Fruit fly (Drosophila melanogaster) whole organism, embryonic: ENCODE measurements around the gene SdhC.

Experiments
- B-H2 ChIP-seq: fragments of 200-800 bp; sonication (Bioruptor generic); optimal IDR thresholded peaks from 2 replicates; lab custom pipeline; 2018; ENCODE audit warnings: missing biosample characterization, mild to moderate bottlenecking, missing genetic modification characterization
- Bteb2 ChIP-seq: fragments of 200-800 bp; sonication (Bioruptor generic); optimal IDR thresholded peaks from 2 replicates; lab custom pipeline; 2016; ENCODE audit warnings: missing biosample characterization, missing genetic modification characterization
- CG10267 ChIP-seq: fragments of 200-800 bp; sonication (Bioruptor generic); optimal IDR thresholded peaks from 2 replicates; lab custom pipeline; 2018; ENCODE audit warnings: missing biosample characterization, mild to moderate bottlenecking, missing genetic modification characterization, moderate library complexity
- CG10654 ChIP-seq: fragments of 200-800 bp; sonication (Bioruptor generic); optimal IDR thresholded peaks from 2 replicates; lab custom pipeline; 2016; ENCODE audit warnings: missing biosample characterization, missing genetic modification characterization
- CG11560 ChIP-seq: fragments of 200-800 bp; sonication (Bioruptor generic); IDR thresholded peaks from 3 replicates; pipeline ENCODE4 v1.3.6; 2022; ENCODE audit warnings: missing biosample characterization, missing genetic modification characterization
- CG12104 ChIP-seq: fragments of 200-800 bp; sonication (Bioruptor generic); optimal IDR thresholded peaks from 3 replicates; lab custom pipeline; 2016; ENCODE audit warnings: missing biosample characterization, missing genetic modification characterization
- CG13296 ChIP-seq: fragments of 200-800 bp; sonication (Bioruptor generic); optimal IDR thresholded peaks from 3 replicates; lab custom pipeline; 2018; ENCODE audit warnings: missing biosample characterization, mild to moderate bottlenecking, missing genetic modification characterization
- CG17361 ChIP-seq: fragments of 200-800 bp; sonication (Bioruptor generic); IDR thresholded peaks from 3 replicates; pipeline ENCODE4 v1.3.6; 2022; ENCODE audit warnings: missing biosample characterization, missing genetic modification characterization
- CG17612 ChIP-seq: fragments of 200-800 bp; sonication (Bioruptor generic); IDR thresholded peaks from 2 replicates; pipeline ENCODE4 v1.3.6; 2022; ENCODE audit warnings: missing biosample characterization, missing genetic modification characterization
- CG3995 ChIP-seq: fragments of 200-800 bp; sonication (Bioruptor generic); optimal IDR thresholded peaks from 3 replicates; lab custom pipeline; 2016; ENCODE audit warnings: missing biosample characterization, missing genetic modification characterization
- CG5953 ChIP-seq: fragments of 200-800 bp; sonication (Bioruptor generic); IDR thresholded peaks from 2 replicates; pipeline ENCODE4 v1.3.6; 2022; ENCODE audit warnings: missing biosample characterization, missing genetic modification characterization
- CG6175 ChIP-seq: fragments of 200-800 bp; sonication (Bioruptor generic); IDR thresholded peaks from 3 replicates; pipeline ENCODE4 v1.3.6; 2022; ENCODE audit warnings: missing biosample characterization, missing genetic modification characterization
- CG6254 ChIP-seq: fragments of 200-800 bp; sonication (Bioruptor generic); optimal IDR thresholded peaks from 3 replicates; lab custom pipeline; 2017; ENCODE audit warnings: mild to moderate bottlenecking, missing biosample characterization, missing genetic modification reagents, missing genetic modification characterization
- CG6654 ChIP-seq: fragments of 200-800 bp; sonication (Bioruptor generic); optimal IDR thresholded peaks from 2 replicates; lab custom pipeline; 2017; ENCODE audit warnings: missing biosample characterization, mild to moderate bottlenecking, missing genetic modification characterization
- CG8281 ChIP-seq: fragments of 200-800 bp; sonication (Bioruptor generic); optimal IDR thresholded peaks from 2 replicates; lab custom pipeline; 2018; ENCODE audit warnings: missing biosample characterization, mild to moderate bottlenecking, missing genetic modification characterization, moderate library complexity
- Dip3 ChIP-seq: fragments of 200-800 bp; sonication (Bioruptor generic); optimal IDR thresholded peaks from 3 replicates; lab custom pipeline; 2016; ENCODE audit warnings: missing biosample characterization, missing genetic modification characterization
- Dref ChIP-seq: fragments of 200-800 bp; sonication (Bioruptor generic); IDR thresholded peaks from 2 replicates; pipeline ENCODE4 v1.3.6; 2022; ENCODE audit warnings: missing biosample characterization, missing genetic modification characterization
- GATAe ChIP-seq: fragments of 200-800 bp; sonication (Bioruptor generic); conservative IDR thresholded peaks from 2 replicates; pipeline ENCODE4 v1.3.6; 2022; ENCODE audit warnings: missing biosample characterization, missing genetic modification characterization
- HLH54F ChIP-seq: fragments of 200-800 bp; sonication (Bioruptor generic); optimal IDR thresholded peaks from 3 replicates; lab custom pipeline; 2016; ENCODE audit warnings: missing biosample characterization, missing genetic modification characterization
- Hmx ChIP-seq: fragments of 200-800 bp; sonication (Bioruptor generic); optimal IDR thresholded peaks from 2 replicates; lab custom pipeline; 2016; ENCODE audit warnings: missing biosample characterization, missing genetic modification characterization
- Myb ChIP-seq: fragments of 200-800 bp; sonication (Bioruptor generic); optimal IDR thresholded peaks from 2 replicates; lab custom pipeline; 2016; ENCODE audit warnings: missing biosample characterization, missing genetic modification characterization
- NC2α ChIP-seq: fragments of 200-800 bp; sonication (Bioruptor generic); optimal IDR thresholded peaks from 2 replicates; lab custom pipeline; 2016; ENCODE audit warnings: missing biosample characterization, missing genetic modification characterization
- NK7.1 ChIP-seq: fragments of 200-800 bp; sonication (Bioruptor generic); optimal IDR thresholded peaks from 3 replicates; lab custom pipeline; 2016; ENCODE audit warnings: missing biosample characterization, missing genetic modification characterization
- Ravus ChIP-seq: fragments of 200-800 bp; sonication (Bioruptor generic); IDR thresholded peaks from 2 replicates; pipeline ENCODE4 v1.3.6; 2022; ENCODE audit warnings: missing biosample characterization, missing genetic modification characterization
- Scr ChIP-seq: fragments of 200-800 bp; sonication (Bioruptor generic); IDR thresholded peaks from 2 replicates; pipeline ENCODE4 v1.3.6; 2022; ENCODE audit warnings: missing biosample characterization, missing genetic modification characterization; ENCODE audit not compliant: partially characterized antibody
- YL-1 ChIP-seq: fragments of 200-800 bp; sonication (Bioruptor generic); optimal IDR thresholded peaks from 3 replicates; lab custom pipeline; 2017; ENCODE audit warnings: missing biosample characterization, mild to moderate bottlenecking, missing genetic modification characterization
- aop ChIP-seq: fragments of 200-800 bp; sonication (Bioruptor generic); IDR thresholded peaks from 2 replicates; pipeline ENCODE4 v1.3.6; 2022; ENCODE audit warnings: missing biosample characterization, missing genetic modification characterization
- bowl ChIP-seq: fragments of 200-800 bp; sonication (Bioruptor generic); IDR thresholded peaks from 2 replicates; pipeline ENCODE4 v1.3.6; 2022; ENCODE audit warnings: missing biosample characterization, missing genetic modification characterization
- bsh ChIP-seq, 2 experiments: fragments of 200-800 bp; sonication (Bioruptor generic); optimal IDR thresholded peaks; 2 replicates each; lab custom pipeline; 2017 to 2018; ENCODE audit warnings: mild to moderate bottlenecking in 2 of 2, missing biosample characterization in 2 of 2, missing genetic modification characterization in 2 of 2, moderate library complexity in 1 of 2
- btn ChIP-seq: fragments of 200-800 bp; sonication (Bioruptor generic); optimal IDR thresholded peaks from 2 replicates; lab custom pipeline; 2016; ENCODE audit warnings: missing biosample characterization, missing genetic modification characterization
- chinmo ChIP-seq: fragments of 200-800 bp; sonication (Bioruptor generic); IDR thresholded peaks from 4 replicates; pipeline ENCODE4 v1.3.6; 2022; ENCODE audit warnings: missing biosample characterization, missing genetic modification characterization; ENCODE audit not compliant: partially characterized antibody
- cwo ChIP-seq: fragments of 200-800 bp; sonication (Bioruptor generic); optimal IDR thresholded peaks from 3 replicates; lab custom pipeline; 2017; ENCODE audit warnings: missing biosample characterization, missing genetic modification characterization, mild to moderate bottlenecking, moderate library complexity, missing genetic modification reagents
- emc ChIP-seq: fragments of 200-800 bp; sonication (Bioruptor generic); optimal IDR thresholded peaks from 2 replicates; lab custom pipeline; 2016; ENCODE audit warnings: missing biosample characterization, missing genetic modification characterization
- gce ChIP-seq: fragments of 200-800 bp; sonication (Bioruptor generic); IDR thresholded peaks from 3 replicates; pipeline ENCODE4 v1.3.6; 2022; ENCODE audit warnings: missing biosample characterization, missing genetic modification characterization
- hbn ChIP-seq: fragments of 200-800 bp; sonication (Bioruptor generic); IDR thresholded peaks from 2 replicates; pipeline ENCODE4 v1.3.6; 2022; ENCODE audit warnings: missing biosample characterization, missing genetic modification characterization; ENCODE audit not compliant: partially characterized antibody
- insv ChIP-seq, 2 experiments: fragments of 200-800 bp; sonication (Bioruptor generic); optimal IDR thresholded peaks; 3 replicates each; lab custom pipeline; 2016 to 2018; ENCODE audit warnings: missing biosample characterization in 2 of 2, missing genetic modification characterization in 2 of 2
- inv ChIP-seq: fragments of 200-800 bp; sonication (Bioruptor generic); IDR thresholded peaks from 2 replicates; pipeline ENCODE4 v1.3.6; 2022; ENCODE audit warnings: missing biosample characterization, missing genetic modification characterization; ENCODE audit not compliant: partially characterized antibody
- klu ChIP-seq: fragments of 200-800 bp; sonication (Bioruptor generic); IDR thresholded peaks from 2 replicates; pipeline ENCODE4 v1.3.6; 2022; ENCODE audit warnings: missing biosample characterization, missing genetic modification characterization
- mirr ChIP-seq: fragments of 200-800 bp; sonication (Bioruptor generic); optimal IDR thresholded peaks from 3 replicates; lab custom pipeline; 2018; ENCODE audit warnings: missing biosample characterization, mild to moderate bottlenecking, missing genetic modification characterization
- mld ChIP-seq: fragments of 200-800 bp; sonication (Bioruptor generic); IDR thresholded peaks from 3 replicates; pipeline ENCODE4 v1.3.6; 2022; ENCODE audit warnings: missing biosample characterization, missing genetic modification characterization; ENCODE audit not compliant: partially characterized antibody
- p53 ChIP-seq: fragments of 200-800 bp; sonication (Bioruptor generic); optimal IDR thresholded peaks from 2 replicates; lab custom pipeline; 2016; ENCODE audit warnings: missing biosample characterization, missing genetic modification characterization
- pho ChIP-seq: fragments of 200-800 bp; sonication (Bioruptor generic); optimal IDR thresholded peaks from 2 replicates; lab custom pipeline; 2016; ENCODE audit warnings: missing biosample characterization, missing genetic modification characterization
- pnt ChIP-seq: fragments of 200-800 bp; sonication (Bioruptor generic); optimal IDR thresholded peaks from 3 replicates; lab custom pipeline; 2016; ENCODE audit warnings: missing biosample characterization, missing genetic modification characterization
- prd ChIP-seq, 3 experiments: fragments of >200 bp in 2 of 3; fragments of 200-800 bp in 1 of 3; sonication (Bioruptor generic) in 1 of 3; optimal IDR thresholded peaks in 2 of 3; IDR thresholded peaks in 1 of 3; 2 replicates in 2 of 3; 3 replicates in 1 of 3; pipeline versions ENCODE4 v1.3.6 to Lab custom; 2017 to 2022; ENCODE audit warnings: missing biosample characterization in 1 of 3, missing genetic modification characterization in 1 of 3
- repo ChIP-seq: fragments of 200-800 bp; sonication (Bioruptor generic); optimal IDR thresholded peaks from 2 replicates; lab custom pipeline; 2016; ENCODE audit warnings: missing biosample characterization, missing genetic modification characterization
- run ChIP-seq: fragments of 200-800 bp; sonication (Bioruptor generic); optimal IDR thresholded peaks from 3 replicates; lab custom pipeline; 2018; ENCODE audit warnings: missing biosample characterization, mild to moderate bottlenecking, missing genetic modification characterization
- sens-2 ChIP-seq: fragments of 200-800 bp; sonication (Bioruptor generic); IDR thresholded peaks from 2 replicates; pipeline ENCODE4 v1.3.6; 2022; ENCODE audit warnings: missing biosample characterization, missing genetic modification characterization
- sug ChIP-seq: fragments of 200-800 bp; optimal IDR thresholded peaks from 2 replicates; lab custom pipeline; 2019; ENCODE audit warnings: missing biosample characterization, mild to moderate bottlenecking, missing genetic modification characterization, moderate library complexity
- tgo ChIP-seq: fragments of 200-800 bp; sonication (Bioruptor generic); IDR thresholded peaks from 3 replicates; pipeline ENCODE4 v1.3.6; 2022; ENCODE audit warnings: missing biosample characterization, missing genetic modification characterization
- wor ChIP-seq: fragments of 200-800 bp; sonication (Bioruptor generic); IDR thresholded peaks from 2 replicates; pipeline ENCODE4 v1.3.6; 2022; ENCODE audit warnings: missing biosample characterization, missing genetic modification characterization
- zen2 ChIP-seq: fragments of 200-800 bp; sonication (Bioruptor generic); IDR thresholded peaks from 3 replicates; pipeline ENCODE4 v1.3.6; 2022; ENCODE audit warnings: missing biosample characterization, missing genetic modification characterization; ENCODE audit not compliant: partially characterized antibody
- zfh2 ChIP-seq: fragments of 200-800 bp; sonication (Bioruptor generic); optimal IDR thresholded peaks from 2 replicates; lab custom pipeline; 2016; ENCODE audit warnings: missing biosample characterization, missing genetic modification characterization

Gene SdhC

dm6 chr3R:11219883-11220282 lies 10.2 kb upstream of the SdhC start, which contains the start of gene CG6689 (continued):
- no peak for TF ChIP-seq CG5953 (GFP tag; lab: Robert Waterston, UW)
- TF ChIP-seq CG10267 (tag; lab: Kevin White, UChicago), result peak; percentile 9
- TF ChIP-seq CG8281 (tag; lab: Kevin White, UChicago), result no peak
- TF ChIP-seq Scr (GFP tag; lab: Robert Waterston, UW), result 0 out of 2 replicates have a peak, but pooled peaks have one; percentile 20
- TF ChIP-seq insv (GFP tag; optimal IDR thresholded peaks at IDR 0.05; lab: Kevin White, UChicago), result no peak
- no peak for TF ChIP-seq bowl (GFP tag; lab: Robert Waterston, UW)
- TF ChIP-seq HLH54F (GFP tag; lab: Kevin White, UChicago), result no peak
- TF ChIP-seq CG12104 (GFP tag; lab: Kevin White, UChicago), result no peak
- no peak for TF ChIP-seq mirr (GFP tag; lab: Kevin White, UChicago)
- TF ChIP-seq pnt (GFP tag; lab: Kevin White, UChicago), result no peak
- TF ChIP-seq zfh2 (GFP tag; lab: Kevin White, UChicago), result peak; percentile 10
- TF ChIP-seq CG6175, result no peak
- no peak for TF ChIP-seq Ravus (GFP tag; lab: Robert Waterston, UW)
- 0 out of 2 replicates have a peak, but pooled peaks have one; percentile 28 for TF ChIP-seq inv (GFP tag; lab: Robert Waterston, UW)
- TF ChIP-seq Myb (GFP tag; lab: Kevin White, UChicago), result peak; percentile 86
- TF ChIP-seq B-H2, result peak; percentile 15
- no peak for TF ChIP-seq CG17612 (GFP tag; lab: Robert Waterston, UW)
- no peak for TF ChIP-seq cwo (GFP tag; lab: Kevin White, UChicago)
- TF ChIP-seq YL-1, result peak; percentile 59
- no peak for TF ChIP-seq sens-2 (GFP tag; lab: Robert Waterston, UW)
- TF ChIP-seq tgo (GFP tag; lab: Robert Waterston, UW), result no peak
- peak; percentile 15 for TF ChIP-seq CG13296 (GFP tag; lab: Kevin White, UChicago)
- no peak for TF ChIP-seq CG6654 (GFP tag; lab: Kevin White, UChicago)
- TF ChIP-seq Hmx (GFP tag; lab: Kevin White, UChicago), result peak; percentile 1
- no peak for TF ChIP-seq aop (GFP tag; lab: Robert Waterston, UW)
- no peak for TF ChIP-seq prd (optimal IDR thresholded peaks at IDR 0.05; lab: Kevin White, UChicago)
- TF ChIP-seq prd (GFP tag; IDR thresholded peaks at IDR 0.05; lab: Robert Waterston, UW), result no peak
- TF ChIP-seq mld, result no peak
- no peak for TF ChIP-seq CG11560 (tag; lab: Robert Waterston, UW)
- no peak for TF ChIP-seq Dref (GFP tag; lab: Robert Waterston, UW)
- no peak for TF ChIP-seq CG17361
- TF ChIP-seq chinmo (GFP tag; lab: Robert Waterston, UW), result no peak
- no peak for TF ChIP-seq Bteb2 (GFP tag; lab: Kevin White, UChicago)
- no peak for TF ChIP-seq zen2 (GFP tag; lab: Robert Waterston, UW)
- TF ChIP-seq pho (GFP tag; lab: Kevin White, UChicago), result no peak
- TF ChIP-seq wor (GFP tag; lab: Robert Waterston, UW), result no peak
- TF ChIP-seq CG6254, result no peak
- TF ChIP-seq Dip3 (GFP tag; lab: Kevin White, UChicago), result no peak
- no peak for TF ChIP-seq emc (GFP tag; lab: Kevin White, UChicago)
- no peak for TF ChIP-seq CG3995
- no peak for TF ChIP-seq bsh (GFP tag; optimal IDR thresholded peaks at IDR 0.05; lab: Kevin White, UChicago)
- TF ChIP-seq CG10654 (GFP tag; lab: Kevin White, UChicago), result no peak
- no peak for TF ChIP-seq NC2α (GFP tag; lab: Kevin White, UChicago)
- TF ChIP-seq repo, result no peak
- no peak for TF ChIP-seq p53 (GFP tag; lab: Kevin White, UChicago)
- TF ChIP-seq run (tag; lab: Kevin White, UChicago), result no peak
- TF ChIP-seq btn, result no peak
- TF ChIP-seq klu (GFP tag; lab: Robert Waterston, UW), result no peak
- no peak for TF ChIP-seq GATAe
- peak; percentile 25 for TF ChIP-seq sug (tag; lab: Kevin White, UChicago)
- TF ChIP-seq NK7.1 (GFP tag; lab: Kevin White, UChicago), result no peak
- TF ChIP-seq hbn (GFP tag; lab: Robert Waterston, UW), result no peak
- TF ChIP-seq gce, result no peak
